Worm (Caenorhabditis elegans) whole organism, L3 larva: Measurements from ENCODE around the gene best-9.
A peak's percentile ranks its signal among the peaks of the same experiment; 100 is the strongest.

ENCODE experiments used
- R02D3.7 ChIP-seq: fragments of 150-350 bp; optimal IDR thresholded peaks from 2 replicates; lab custom pipeline; 2014; ENCODE audit warnings: missing biosample characterization, missing genetic modification characterization
- ZK546.5 ChIP-seq: sonication (generic microtip); optimal IDR thresholded peaks from 2 replicates; lab custom pipeline; 2017; ENCODE audit warnings: missing biosample characterization, missing genetic modification characterization
- aly-2 ChIP-seq: fragments of 150-350 bp; optimal IDR thresholded peaks from 2 replicates; lab custom pipeline; 2014; ENCODE audit warnings: missing biosample characterization, missing genetic modification characterization
- ceh-16 ChIP-seq: sonication (generic microtip); optimal IDR thresholded peaks from 2 replicates; lab custom pipeline; 2017; ENCODE audit warnings: missing biosample characterization, missing genetic modification characterization
- ceh-28 ChIP-seq: fragments of 150-350 bp; optimal IDR thresholded peaks from 2 replicates; lab custom pipeline; 2014; ENCODE audit warnings: missing biosample characterization, missing genetic modification reagents, missing genetic modification characterization
- ceh-82 ChIP-seq: fragments of 150-350 bp; optimal IDR thresholded peaks from 2 replicates; lab custom pipeline; 2014; ENCODE audit warnings: missing biosample characterization, missing genetic modification characterization
- ceh-9 ChIP-seq: sonication (generic microtip); optimal IDR thresholded peaks from 2 replicates; lab custom pipeline; 2018; ENCODE audit warnings: missing biosample characterization, missing genetic modification characterization
- daf-12 ChIP-seq: fragments of 150-350 bp; optimal IDR thresholded peaks from 2 replicates; lab custom pipeline; 2014; ENCODE audit warnings: missing biosample characterization, missing genetic modification reagents, missing genetic modification characterization
- egl-5 ChIP-seq: fragments of 150-350 bp; optimal IDR thresholded peaks from 2 replicates; lab custom pipeline; 2017; ENCODE audit warnings: missing biosample characterization, missing genetic modification reagents, missing genetic modification characterization, inconsistent platforms
- elt-1 ChIP-seq: fragments of 150-350 bp; optimal IDR thresholded peaks from 2 replicates; lab custom pipeline; 2014; ENCODE audit warnings: missing biosample characterization, missing genetic modification characterization
- elt-2 ChIP-seq: sonication (generic microtip); optimal IDR thresholded peaks from 2 replicates; lab custom pipeline; 2016; ENCODE audit warnings: missing genetic modification reagents, mild to moderate bottlenecking, missing genetic modification characterization, missing compliant biosample characterization
- elt-3 ChIP-seq, 3 experiments: fragments of 150-350 bp in 1 of 3; sonication (generic microtip) in 2 of 3; optimal IDR thresholded peaks; 2 replicates in 2 of 3; 4 replicates in 1 of 3; lab custom pipeline; 2014 to 2017; ENCODE audit warnings: missing biosample characterization in 3 of 3, missing genetic modification characterization in 3 of 3
- eor-1 ChIP-seq, 2 experiments: fragments of 150-350 bp; optimal IDR thresholded peaks; 2 replicates each; lab custom pipeline; 2014 to 2018; ENCODE audit warnings: missing biosample characterization in 2 of 2, missing genetic modification characterization in 2 of 2
- fkh-10 ChIP-seq: sonication (generic microtip); optimal IDR thresholded peaks from 2 replicates; lab custom pipeline; 2017; ENCODE audit warnings: missing biosample characterization, missing genetic modification reagents, missing genetic modification characterization
- fkh-2 ChIP-seq: fragments of 150-350 bp; optimal IDR thresholded peaks from 2 replicates; lab custom pipeline; 2014; ENCODE audit warnings: missing biosample characterization, missing genetic modification reagents, missing genetic modification characterization
- fos-1 ChIP-seq: fragments of 150-350 bp; optimal IDR thresholded peaks from 2 replicates; lab custom pipeline; 2014; ENCODE audit warnings: missing biosample characterization, missing genetic modification characterization
- hmg-11 ChIP-seq: sonication (generic microtip); optimal IDR thresholded peaks from 2 replicates; lab custom pipeline; 2016; ENCODE audit warnings: missing genetic modification characterization, missing compliant biosample characterization
- jun-1 ChIP-seq: fragments of 150-350 bp; optimal IDR thresholded peaks from 2 replicates; lab custom pipeline; 2014; ENCODE audit warnings: missing biosample characterization, missing genetic modification reagents, missing genetic modification characterization
- lin-15B ChIP-seq: fragments of 150-350 bp; optimal IDR thresholded peaks from 2 replicates; lab custom pipeline; 2014; ENCODE audit warnings: missing biosample characterization, missing genetic modification characterization
- lin-39 ChIP-seq: fragments of 150-350 bp; optimal IDR thresholded peaks from 2 replicates; lab custom pipeline; 2018; ENCODE audit warnings: missing biosample characterization, missing genetic modification reagents, missing genetic modification characterization
- lsy-12 ChIP-seq: sonication (generic microtip); optimal IDR thresholded peaks from 2 replicates; lab custom pipeline; 2016; ENCODE audit warnings: mild to moderate bottlenecking, missing genetic modification characterization, missing compliant biosample characterization
- mdl-1 ChIP-seq: fragments of 150-350 bp; optimal IDR thresholded peaks from 2 replicates; lab custom pipeline; 2014; ENCODE audit warnings: missing biosample characterization, missing genetic modification characterization
- nfya-1 ChIP-seq: sonication (generic microtip); optimal IDR thresholded peaks from 2 replicates; lab custom pipeline; 2017; ENCODE audit warnings: missing genetic modification characterization, mild to moderate bottlenecking, missing compliant biosample characterization, antibody characterized with exemption, moderate library complexity; ENCODE audit not compliant: insufficient read depth
- nhr-12 ChIP-seq: fragments of 150-350 bp; optimal IDR thresholded peaks from 2 replicates; lab custom pipeline; 2014; ENCODE audit warnings: missing biosample characterization, missing genetic modification characterization
- nhr-23 ChIP-seq: fragments of 150-350 bp; optimal IDR thresholded peaks from 2 replicates; lab custom pipeline; 2014; ENCODE audit warnings: missing biosample characterization, missing genetic modification reagents, missing genetic modification characterization
- nhr-237 ChIP-seq: fragments of 150-350 bp; optimal IDR thresholded peaks from 2 replicates; lab custom pipeline; 2014; ENCODE audit warnings: missing biosample characterization, missing genetic modification characterization
- nhr-25 ChIP-seq: sonication (generic microtip); optimal IDR thresholded peaks from 2 replicates; lab custom pipeline; 2017; ENCODE audit warnings: missing biosample characterization, missing genetic modification characterization
- nhr-28 ChIP-seq: fragments of 150-350 bp; optimal IDR thresholded peaks from 2 replicates; lab custom pipeline; 2014; ENCODE audit warnings: missing biosample characterization, missing genetic modification characterization
- nhr-43 ChIP-seq: sonication (generic microtip); optimal IDR thresholded peaks from 2 replicates; lab custom pipeline; 2016; ENCODE audit warnings: mild to moderate bottlenecking, missing genetic modification characterization, missing compliant biosample characterization; ENCODE audit not compliant: poor library complexity, severe bottlenecking
- nhr-67 ChIP-seq: fragments of 150-350 bp; optimal IDR thresholded peaks from 2 replicates; lab custom pipeline; 2014; ENCODE audit warnings: missing biosample characterization, missing genetic modification characterization
- nhr-77 ChIP-seq: fragments of 150-350 bp; optimal IDR thresholded peaks from 2 replicates; lab custom pipeline; 2014; ENCODE audit warnings: missing biosample characterization, missing genetic modification characterization
- pha-4 ChIP-seq: fragments of 150-350 bp; optimal IDR thresholded peaks from 2 replicates; lab custom pipeline; 2014; ENCODE audit warnings: missing biosample characterization, missing genetic modification reagents, missing genetic modification characterization
- pqm-1 ChIP-seq: fragments of 150-350 bp; optimal IDR thresholded peaks from 2 replicates; lab custom pipeline; 2017; ENCODE audit warnings: missing biosample characterization, missing genetic modification characterization, inconsistent platforms
- sea-2 ChIP-seq: fragments of 150-350 bp; sonication (generic microtip); optimal IDR thresholded peaks from 4 replicates; lab custom pipeline; 2014; ENCODE audit warnings: missing biosample characterization, missing genetic modification reagents, missing genetic modification characterization
- skn-1 ChIP-seq: fragments of 150-350 bp; optimal IDR thresholded peaks from 2 replicates; lab custom pipeline; 2014; ENCODE audit warnings: missing biosample characterization, missing genetic modification characterization
- snpc-4 ChIP-seq: fragments of 150-350 bp; optimal IDR thresholded peaks from 2 replicates; lab custom pipeline; 2014; ENCODE audit warnings: missing biosample characterization, missing genetic modification characterization
- unc-62 ChIP-seq: fragments of 150-350 bp; sonication (generic microtip); optimal IDR thresholded peaks from 4 replicates; lab custom pipeline; 2014; ENCODE audit warnings: missing biosample characterization, missing genetic modification reagents, missing genetic modification characterization
- zag-1 ChIP-seq: fragments of 150-350 bp; optimal IDR thresholded peaks from 2 replicates; lab custom pipeline; 2014; ENCODE audit warnings: missing biosample characterization, missing genetic modification characterization
- ztf-11 ChIP-seq: fragments of 150-350 bp; optimal IDR thresholded peaks from 2 replicates; lab custom pipeline; 2014; ENCODE audit warnings: missing biosample characterization, missing genetic modification characterization
- ztf-4 ChIP-seq: fragments of 150-350 bp; optimal IDR thresholded peaks from 2 replicates; lab custom pipeline; 2014; ENCODE audit warnings: missing biosample characterization, missing genetic modification characterization

The best-9 gene

ce11 chrIV:6522305-6522917 lies 38.1 kb upstream of the best-9 start, which contains the start of gene ddi-1:
TSS of gene ddi-1 (plus strand) at chrIV:6522867.
- TF ChIP-seq skn-1 (tag; lab: Kevin White, UChicago), result peak; percentile 14
- TF ChIP-seq snpc-4, result peak; percentile 21
- no peak for TF ChIP-seq nhr-23 (tag; lab: Kevin White, UChicago)
- no peak for TF ChIP-seq elt-2 (tag; lab: Kevin White, UChicago)
- no peak for TF ChIP-seq lin-39

- TF ChIP-seq ztf-11, result no peak
- TF ChIP-seq hmg-11 (tag; lab: Kevin White, UChicago), result no peak
- no peak for TF ChIP-seq egl-5 (tag; lab: Kevin White, UChicago)
- TF ChIP-seq lin-39, result no peak
- no peak for TF ChIP-seq unc-62
- TF ChIP-seq nfya-1 (tag; lab: Kevin White, UChicago), result no peak
Observed at ce11 chrIV:6523773-6524172, 36.8 kb upstream of the best-9 start.

- TF ChIP-seq daf-12 (tag; lab: Kevin White, UChicago), result no peak
- TF ChIP-seq ceh-16 (tag; lab: Kevin White, UChicago), result no peak
- TF ChIP-seq nhr-237, result no peak
- no peak for TF ChIP-seq lsy-12 (tag; lab: Kevin White, UChicago)
- no peak for TF ChIP-seq ztf-4 (tag; lab: Kevin White, UChicago)
- TF ChIP-seq sea-2 (GFP tag; lab: Kevin White, UChicago), result no peak
- no peak for TF ChIP-seq elt-3 (tag; optimal IDR thresholded peaks at IDR 0.05; lab: Kevin White, UChicago)
- TF ChIP-seq eor-1 (tag; optimal IDR thresholded peaks at IDR 0.05; lab: Kevin White, UChicago), result no peak
- no peak for TF ChIP-seq mdl-1 (tag; lab: Kevin White, UChicago)
- no peak for TF ChIP-seq jun-1 (tag; lab: Kevin White, UChicago)
- TF ChIP-seq ZK546.5 (tag; lab: Kevin White, UChicago), result no peak
- TF ChIP-seq nhr-77 (tag; lab: Kevin White, UChicago), result no peak
- no peak for TF ChIP-seq nhr-43 (tag; lab: Kevin White, UChicago)
- TF ChIP-seq ceh-9 (tag; lab: Kevin White, UChicago), result no peak
- no peak for TF ChIP-seq nhr-12 (tag; lab: Kevin White, UChicago)
- TF ChIP-seq nfya-1 (tag; lab: Kevin White, UChicago), result no peak
- TF ChIP-seq lin-15B, result no peak
Observed at ce11 chrIV:6524531-6524930, 36.0 kb upstream of the best-9 start, which contains the start of gene C01G5.5. TSS of gene C01G5.5 (plus strand) at chrIV:6524610.

- TF ChIP-seq nhr-43 (tag; lab: Kevin White, UChicago) (no peak), zag-1 (tag; lab: Kevin White, UChicago) (no peak), ceh-16 (tag; lab: Kevin White, UChicago) (no peak), fos-1 (tag; lab: Kevin White, UChicago) (no peak), daf-12 (tag; lab: Kevin White, UChicago) (no peak), lin-15B (no peak), jun-1 (tag; lab: Kevin White, UChicago) (no peak)
Observed at ce11 chrIV:6526522-6526921, 34.0 kb upstream of the best-9 start.

ce11 chrIV:6528202-6528601 lies 32.3 kb upstream of the best-9 start:
- TF ChIP-seq ztf-11, result no peak
- no peak for TF ChIP-seq nhr-23 (tag; lab: Kevin White, UChicago)
- TF ChIP-seq elt-1 (tag; lab: Kevin White, UChicago), result no peak
- no peak for TF ChIP-seq nhr-28 (tag; lab: Kevin White, UChicago)
- no peak for TF ChIP-seq nhr-12 (tag; lab: Kevin White, UChicago)
- TF ChIP-seq ceh-28, result no peak

ce11 chrIV:6529832-6530231 lies 30.7 kb upstream of the best-9 start:
- TF ChIP-seq nhr-23 (tag; lab: Kevin White, UChicago) (no peak), nhr-67 (tag; lab: Kevin White, UChicago) (no peak), ceh-16 (tag; lab: Kevin White, UChicago) (no peak), unc-62 (no peak), R02D3.7 (tag; lab: Kevin White, UChicago) (no peak), hmg-11 (tag; lab: Kevin White, UChicago) (no peak), pqm-1 (tag; lab: Kevin White, UChicago) (no peak), pha-4 (tag; lab: Kevin White, UChicago) (no peak), eor-1 (tag; optimal IDR thresholded peaks at IDR 0.05; lab: Kevin White, UChicago) (no peak), elt-3 (tag; optimal IDR thresholded peaks at IDR 0.05; lab: Kevin White, UChicago) (no peak), nhr-25 (no peak), fkh-10 (no peak), aly-2 (tag; lab: Kevin White, UChicago) (no peak), fkh-2 (tag; lab: Kevin White, UChicago) (no peak), jun-1 (tag; lab: Kevin White, UChicago) (no peak), ceh-28 (no peak), daf-12 (tag; lab: Kevin White, UChicago) (no peak), elt-2 (tag; lab: Kevin White, UChicago) (no peak), ZK546.5 (tag; lab: Kevin White, UChicago) (no peak), ceh-82 (tag; lab: Kevin White, UChicago) (no peak)
